Worm (Caenorhabditis elegans) whole organism, young adult: ENCODE measurements around the gene snf-9.

ENCODE experiments used
- B0019.2 ChIP-seq: fragments of 200-800 bp; sonication (Bioruptor generic); conservative IDR thresholded peaks from 2 replicates; pipeline ENCODE4 v1.3.6; 2022; ENCODE audit warnings: missing genetic modification reagents, missing genetic modification characterization, missing compliant biosample characterization
- D2030.7 ChIP-seq: fragments of 200-800 bp; sonication (Bioruptor generic); IDR thresholded peaks from 2 replicates; pipeline ENCODE4 v1.3.6; 2022; ENCODE audit warnings: missing genetic modification reagents, missing genetic modification characterization, missing compliant biosample characterization
- F22D6.2 ChIP-seq: sonication (generic microtip); optimal IDR thresholded peaks from 2 replicates; lab custom pipeline; 2016; ENCODE audit warnings: mild to moderate bottlenecking, missing genetic modification characterization, missing compliant biosample characterization
- F33H1.4 ChIP-seq: fragments of 200-800 bp; sonication (Bioruptor generic); IDR thresholded peaks from 2 replicates; pipeline ENCODE4 v1.3.6; 2022; ENCODE audit warnings: missing genetic modification reagents, missing genetic modification characterization, missing compliant biosample characterization
- F37B4.10 ChIP-seq: fragments of 200-800 bp; sonication (Bioruptor generic); IDR thresholded peaks from 2 replicates; pipeline ENCODE4 v1.3.6; 2022; ENCODE audit warnings: missing genetic modification characterization, missing compliant biosample characterization
- F57A8.1 ChIP-seq: fragments of 200-800 bp; sonication (Bioruptor generic); optimal IDR thresholded peaks from 2 replicates; lab custom pipeline; 2018; ENCODE audit warnings: mild to moderate bottlenecking, missing genetic modification characterization, moderate library complexity, missing compliant biosample characterization
- K11D2.4 ChIP-seq: fragments of 200-800 bp; sonication (Bioruptor generic); IDR thresholded peaks from 2 replicates; pipeline ENCODE4 v1.3.6; 2022; ENCODE audit warnings: missing genetic modification reagents, missing genetic modification characterization, missing compliant biosample characterization
- K12H6.12 ChIP-seq: fragments of 200-800 bp; sonication (Bioruptor generic); optimal IDR thresholded peaks from 2 replicates; lab custom pipeline; 2018; ENCODE audit warnings: mild to moderate bottlenecking, missing genetic modification characterization, missing compliant biosample characterization
- T26A5.8 ChIP-seq: sonication (generic microtip); optimal IDR thresholded peaks from 2 replicates; lab custom pipeline; 2016; ENCODE audit warnings: missing genetic modification characterization, missing compliant biosample characterization
- Y67H2A.10 ChIP-seq: fragments of 200-800 bp; sonication (Bioruptor generic); conservative IDR thresholded peaks from 2 replicates; pipeline ENCODE4 v1.3.6; 2022; ENCODE audit warnings: missing genetic modification reagents, missing genetic modification characterization, missing compliant biosample characterization
- cebp-1 ChIP-seq, 2 experiments: fragments of 200-800 bp in 1 of 2; sonication (Bioruptor generic) in 1 of 2; sonication (generic microtip) in 1 of 2; IDR thresholded peaks in 1 of 2; optimal IDR thresholded peaks in 1 of 2; 2 replicates each; pipeline versions ENCODE4 v1.3.6 to Lab custom; 2017 to 2022; ENCODE audit warnings: missing compliant biosample characterization in 2 of 2, missing genetic modification characterization in 2 of 2, mild to moderate bottlenecking in 1 of 2, missing genetic modification reagents in 1 of 2, moderate library complexity in 1 of 2
- ceh-27 ChIP-seq: fragments of 200-800 bp; sonication (Bioruptor generic); optimal IDR thresholded peaks from 2 replicates; lab custom pipeline; 2018; ENCODE audit warnings: mild to moderate bottlenecking, missing genetic modification characterization, moderate library complexity, missing compliant biosample characterization
- efl-1 ChIP-seq: fragments of 150-350 bp; optimal IDR thresholded peaks from 2 replicates; lab custom pipeline; 2014; ENCODE audit warnings: missing biosample characterization, missing genetic modification reagents, missing genetic modification characterization
- egl-18 ChIP-seq: fragments of 200-800 bp; sonication (Bioruptor generic); IDR thresholded peaks from 2 replicates; pipeline ENCODE4 v1.3.6; 2022; ENCODE audit warnings: missing genetic modification reagents, missing genetic modification characterization, missing compliant biosample characterization
- egl-44 ChIP-seq: fragments of 200-800 bp; sonication (Bioruptor generic); IDR thresholded peaks from 2 replicates; pipeline ENCODE4 v1.3.6; 2022; ENCODE audit warnings: missing genetic modification reagents, missing genetic modification characterization, missing compliant biosample characterization
- egrh-3 ChIP-seq: fragments of 200-800 bp; sonication (Bioruptor generic); IDR thresholded peaks from 2 replicates; pipeline ENCODE4 v1.3.6; 2022; ENCODE audit warnings: missing genetic modification reagents, missing genetic modification characterization, missing compliant biosample characterization
- ekl-4 ChIP-seq: fragments of 200-800 bp; sonication (Bioruptor generic); IDR thresholded peaks from 2 replicates; pipeline ENCODE4 v1.3.6; 2022; ENCODE audit warnings: missing genetic modification reagents, missing genetic modification characterization, missing compliant biosample characterization
- gei-17 ChIP-seq: fragments of 200-800 bp; sonication (Bioruptor generic); optimal IDR thresholded peaks from 2 replicates; lab custom pipeline; 2018; ENCODE audit warnings: mild to moderate bottlenecking, missing genetic modification characterization, missing compliant biosample characterization
- him-1 ChIP-seq: sonication (generic microtip); optimal IDR thresholded peaks from 2 replicates; lab custom pipeline; 2016; ENCODE audit warnings: missing genotype, missing genetic modification reagents, missing genetic modification characterization, missing compliant biosample characterization
- hmg-1.2 ChIP-seq: fragments of 200-800 bp; sonication (Bioruptor generic); IDR thresholded peaks from 2 replicates; pipeline ENCODE4 v1.3.6; 2022; ENCODE audit warnings: missing genetic modification reagents, missing genetic modification characterization, missing compliant biosample characterization
- hrde-1 ChIP-seq: sonication (generic microtip); optimal IDR thresholded peaks from 2 replicates; lab custom pipeline; 2016; ENCODE audit warnings: missing genetic modification characterization, mild to moderate bottlenecking, missing compliant biosample characterization, moderate library complexity, missing genotype, missing genetic modification reagents, borderline replicate concordance
- hsf-1 ChIP-seq: fragments of 200-800 bp; sonication (Bioruptor generic); IDR thresholded peaks from 2 replicates; pipeline ENCODE4 v1.3.6; 2022; ENCODE audit warnings: missing genetic modification reagents, missing genetic modification characterization, missing compliant biosample characterization
- let-607 ChIP-seq, 2 experiments: fragments of 200-800 bp in 1 of 2; sonication (Bioruptor generic) in 1 of 2; sonication (generic microtip) in 1 of 2; optimal IDR thresholded peaks; 2 replicates each; lab custom pipeline; 2016 to 2018; ENCODE audit warnings: mild to moderate bottlenecking in 2 of 2, missing compliant biosample characterization in 2 of 2, missing genetic modification characterization in 2 of 2, moderate library complexity in 2 of 2, missing genotype in 1 of 2
- lin-35 ChIP-seq, 3 experiments: fragments of 150-350 bp in 2 of 3; sonication (generic microtip) in 1 of 3; optimal IDR thresholded peaks; 2 replicates each; lab custom pipeline; 2014 to 2018; ENCODE audit warnings: missing biosample characterization in 3 of 3, missing genetic modification characterization in 3 of 3, missing genetic modification reagents in 3 of 3
- lin-40 ChIP-seq: sonication (generic microtip); optimal IDR thresholded peaks from 2 replicates; lab custom pipeline; 2016; ENCODE audit warnings: missing genetic modification characterization, mild to moderate bottlenecking, missing compliant biosample characterization, missing genotype, missing genetic modification reagents
- lin-54 ChIP-seq: fragments of 200-800 bp; sonication (Bioruptor generic); optimal IDR thresholded peaks from 2 replicates; lab custom pipeline; 2018; ENCODE audit warnings: mild to moderate bottlenecking, missing genetic modification characterization, missing compliant biosample characterization
- lir-1 ChIP-seq: fragments of 200-800 bp; sonication (Bioruptor generic); conservative IDR thresholded peaks from 2 replicates; pipeline ENCODE4 v1.3.6; 2022; ENCODE audit warnings: missing genetic modification reagents, missing genetic modification characterization, missing compliant biosample characterization
- lsl-1 ChIP-seq: fragments of 200-800 bp; sonication (Bioruptor generic); optimal IDR thresholded peaks from 2 replicates; lab custom pipeline; 2018; ENCODE audit warnings: mild to moderate bottlenecking, missing genetic modification characterization, moderate library complexity, missing compliant biosample characterization
- madf-3 ChIP-seq: fragments of 200-800 bp; sonication (Bioruptor generic); IDR thresholded peaks from 2 replicates; pipeline ENCODE4 v1.3.6; 2022; ENCODE audit warnings: missing genetic modification reagents, missing genetic modification characterization, missing compliant biosample characterization
- madf-6 ChIP-seq: fragments of 200-800 bp; sonication (Bioruptor generic); IDR thresholded peaks from 2 replicates; pipeline ENCODE4 v1.3.6; 2022; ENCODE audit warnings: missing genetic modification reagents, missing genetic modification characterization, missing compliant biosample characterization
- mel-28 ChIP-seq: sonication (generic microtip); optimal IDR thresholded peaks from 2 replicates; lab custom pipeline; 2016; ENCODE audit warnings: borderline replicate concordance, mild to moderate bottlenecking, missing genetic modification characterization, missing compliant biosample characterization
- mes-4 ChIP-seq: sonication (generic microtip); optimal IDR thresholded peaks from 2 replicates; lab custom pipeline; 2016; ENCODE audit warnings: missing genotype, missing genetic modification characterization, missing compliant biosample characterization
- nfyb-1 ChIP-seq: fragments of 200-800 bp; sonication (Bioruptor generic); IDR thresholded peaks from 2 replicates; pipeline ENCODE4 v1.3.6; 2022; ENCODE audit warnings: missing genetic modification reagents, missing genetic modification characterization, missing compliant biosample characterization
- nhr-120 ChIP-seq: fragments of 200-800 bp; sonication (Bioruptor generic); IDR thresholded peaks from 2 replicates; pipeline ENCODE4 v1.3.6; 2022; ENCODE audit warnings: missing genetic modification characterization, missing compliant biosample characterization
- repo-1 ChIP-seq: sonication (generic microtip); optimal IDR thresholded peaks from 2 replicates; lab custom pipeline; 2017; ENCODE audit warnings: mild to moderate bottlenecking, missing genetic modification characterization, missing compliant biosample characterization
- sdz-38 ChIP-seq: sonication (generic microtip); optimal IDR thresholded peaks from 2 replicates; lab custom pipeline; 2016; ENCODE audit warnings: missing genotype, missing genetic modification characterization, missing compliant biosample characterization
- snpc-4 ChIP-seq, 5 experiments: fragments of 150-350 bp in 1 of 5; sonication (generic microtip) in 4 of 5; optimal IDR thresholded peaks; 2 replicates each; lab custom pipeline; 2014 to 2018; ENCODE audit warnings: missing genetic modification characterization in 5 of 5, missing biosample characterization in 3 of 5, antibody characterized with exemption in 2 of 5, mild to moderate bottlenecking in 2 of 5, missing compliant biosample characterization in 2 of 5, missing genotype in 2 of 5, moderate library complexity in 2 of 5, missing genetic modification reagents in 1 of 5
- sptf-2 ChIP-seq: fragments of 200-800 bp; sonication (Bioruptor generic); optimal IDR thresholded peaks from 2 replicates; lab custom pipeline; 2018; ENCODE audit warnings: mild to moderate bottlenecking, missing genetic modification characterization, missing compliant biosample characterization
- tbx-9 ChIP-seq: sonication (generic microtip); optimal IDR thresholded peaks from 2 replicates; lab custom pipeline; 2016; ENCODE audit warnings: borderline replicate concordance, missing genetic modification characterization, inconsistent platforms, missing compliant biosample characterization
- tlf-1 ChIP-seq: fragments of 200-800 bp; sonication (Bioruptor generic); optimal IDR thresholded peaks from 2 replicates; lab custom pipeline; 2018; ENCODE audit warnings: mild to moderate bottlenecking, missing genetic modification characterization, missing compliant biosample characterization
- zim-3 ChIP-seq: sonication (generic microtip); optimal IDR thresholded peaks from 2 replicates; lab custom pipeline; 2017; ENCODE audit warnings: mild to moderate bottlenecking, missing genetic modification characterization, moderate library complexity, missing compliant biosample characterization
- ztf-3 ChIP-seq: fragments of 200-800 bp; sonication (Bioruptor generic); optimal IDR thresholded peaks from 2 replicates; lab custom pipeline; 2018; ENCODE audit warnings: mild to moderate bottlenecking, missing genetic modification characterization, missing compliant biosample characterization

The snf-9 gene

ce11 chrIV:17273602-17274110 lies 38.3 kb upstream of the snf-9 start, which contains the start of gene gln-5 (continued):
- TF ChIP-seq hmg-1.2 (GFP tag; lab: Robert Waterston, UW): peak; percentile 52; the same call in 1 of the 2 replicates
- no peak for TF ChIP-seq ztf-3 (GFP tag; lab: Kevin White, UChicago)
- peak; percentile 97 for TF ChIP-seq efl-1
- peak; percentile 90 for TF ChIP-seq tlf-1 (GFP tag; lab: Kevin White, UChicago)
- TF ChIP-seq F33H1.4 (GFP tag; lab: Robert Waterston, UW): peak; percentile 74
- TF ChIP-seq nfyb-1: peak; percentile 27; the same call in 1 of the 2 replicates
- peak; percentile 66 for TF ChIP-seq B0019.2 (GFP tag; lab: Robert Waterston, UW)
- TF ChIP-seq D2030.7: peak; percentile 97
- no peak for TF ChIP-seq nhr-120 (GFP tag; lab: Robert Waterston, UW)
- peak; percentile 79 for TF ChIP-seq lin-54 (GFP tag; lab: Kevin White, UChicago)
- peak in 1 of 3 experiments; percentile 7 for TF ChIP-seq lin-35 (GFP tag; optimal IDR thresholded peaks at IDR 0.05; lab: Kevin White, UChicago)

ce11 chrIV:17275281-17275680 lies 36.7 kb upstream of the snf-9 start, which contains the start of gene lhfp-4:
Gene lhfp-4, plus strand, starts transcription at chrIV:17275581.
- no peak for TF ChIP-seq sptf-2
- no peak for TF ChIP-seq tbx-9 (tag; lab: Kevin White, UChicago)
- TF ChIP-seq F22D6.2 (tag; lab: Kevin White, UChicago): no peak
- no peak for TF ChIP-seq zim-3 (tag; lab: Kevin White, UChicago)
- no peak for TF ChIP-seq repo-1 (tag; lab: Kevin White, UChicago)
- no peak for TF ChIP-seq egrh-3
- no peak for TF ChIP-seq hrde-1 (tag; lab: Kevin White, UChicago)
- no peak for TF ChIP-seq mel-28 (tag; lab: Kevin White, UChicago)
- TF ChIP-seq lir-1 (GFP tag; lab: Robert Waterston, UW): no peak
- TF ChIP-seq him-1 (tag; lab: Kevin White, UChicago): no peak
- no peak for TF ChIP-seq F37B4.10 (GFP tag; lab: Robert Waterston, UW)
- TF ChIP-seq K12H6.12 (tag; lab: Kevin White, UChicago): no peak
- no peak for TF ChIP-seq lsl-1 (GFP tag; lab: Kevin White, UChicago)
- TF ChIP-seq mes-4 (tag; lab: Kevin White, UChicago): no peak
- no peak for TF ChIP-seq efl-1
- TF ChIP-seq hsf-1: no peak
- TF ChIP-seq ceh-27 (GFP tag; lab: Kevin White, UChicago): no peak
- no peak for TF ChIP-seq T26A5.8 (tag; lab: Kevin White, UChicago)
- TF ChIP-seq Y67H2A.10 (GFP tag; lab: Robert Waterston, UW): no peak
- TF ChIP-seq lin-40: no peak

- 0 out of 2 replicates have a peak, but pooled peaks have one; percentile 22 for TF ChIP-seq madf-3 (GFP tag; lab: Robert Waterston, UW)
- no peak for TF ChIP-seq cebp-1 (GFP tag; IDR thresholded peaks at IDR 0.05; lab: Robert Waterston, UW)
- peak; percentile 14 for TF ChIP-seq cebp-1 (tag; optimal IDR thresholded peaks at IDR 0.05; lab: Kevin White, UChicago)
- TF ChIP-seq snpc-4 (GFP tag; optimal IDR thresholded peaks at IDR 0.05; lab: Kevin White, UChicago): no peak
- peak in 1 of 4 experiments; percentile 11 for TF ChIP-seq snpc-4 (tag; optimal IDR thresholded peaks at IDR 0.05; lab: Kevin White, UChicago)
- TF ChIP-seq let-607 (tag; optimal IDR thresholded peaks at IDR 0.05; lab: Kevin White, UChicago): no peak
- peak; percentile 39 for TF ChIP-seq lin-54 (GFP tag; lab: Kevin White, UChicago)
- TF ChIP-seq egl-18: no peak
- TF ChIP-seq F57A8.1 (GFP tag; lab: Kevin White, UChicago): no peak
- TF ChIP-seq ekl-4 (GFP tag; lab: Robert Waterston, UW): 0 out of 2 replicates have a peak, but pooled peaks have one; percentile 7
- no peak for TF ChIP-seq egl-44 (GFP tag; lab: Robert Waterston, UW)
- no peak for TF ChIP-seq zim-3 (tag; lab: Kevin White, UChicago)
- no peak for TF ChIP-seq sdz-38 (tag; lab: Kevin White, UChicago)
- TF ChIP-seq gei-17 (GFP tag; lab: Kevin White, UChicago): no peak
- no peak for TF ChIP-seq K11D2.4 (GFP tag; lab: Robert Waterston, UW)
- TF ChIP-seq madf-6 (GFP tag; lab: Robert Waterston, UW): 0 out of 2 replicates have a peak, but pooled peaks have one; percentile 11
Measured at ce11 chrIV:17276705-17277458, 35.1 kb upstream of the snf-9 start, which contains the start of gene clec-196. Gene clec-196, plus strand, starts transcription at chrIV:17276956.
